Worm (Caenorhabditis elegans): Measurements from ENCODE around the gene K02E7.10.

ce11 chrII:1084899-1085298 is 18.1 kb upstream of the K02E7.10 start:
- TF ChIP-seq dao-5 (tag; optimal IDR thresholded peaks at IDR 0.05) (no peak), him-1 (tag; optimal IDR thresholded peaks at IDR 0.05) (no peak)

All from whole organism, L4/young adult.